Worm (Caenorhabditis elegans) whole organism, midembryonic: Measurements from ENCODE around the gene sqv-3.

Source experiments
- T22C8.4 ChIP-seq: fragments of 200-800 bp; sonication (Bioruptor generic); IDR thresholded peaks from 2 replicates; pipeline ENCODE4 v1.3.6; 2022; ENCODE audit warnings: missing genetic modification characterization, missing compliant biosample characterization
- cog-1 ChIP-seq: sonication (generic microtip); optimal IDR thresholded peaks from 2 replicates; lab custom pipeline; 2016; ENCODE audit warnings: missing genetic modification characterization, missing compliant biosample characterization
- flt-1 ChIP-seq: fragments of 200-800 bp; sonication (Bioruptor generic); IDR thresholded peaks from 2 replicates; pipeline ENCODE4 v1.3.6; 2022; ENCODE audit warnings: missing genetic modification characterization, missing compliant biosample characterization
- klf-2 ChIP-seq: fragments of 200-800 bp; sonication (Bioruptor generic); conservative IDR thresholded peaks from 2 replicates; pipeline ENCODE4 v1.3.6; 2022; ENCODE audit warnings: missing genetic modification reagents, missing genetic modification characterization, missing compliant biosample characterization
- med-1 ChIP-seq: sonication (generic microtip); optimal IDR thresholded peaks from 2 replicates; lab custom pipeline; 2017; ENCODE audit warnings: missing genetic modification characterization, mild to moderate bottlenecking, missing compliant biosample characterization, antibody characterized with exemption, missing genetic modification reagents; ENCODE audit not compliant: insufficient read depth
- ref-1 ChIP-seq: fragments of 200-800 bp; sonication (Bioruptor generic); conservative IDR thresholded peaks from 2 replicates; pipeline ENCODE4 v1.3.6; 2022; ENCODE audit warnings: missing genetic modification reagents, missing genetic modification characterization, missing compliant biosample characterization
- tab-1 ChIP-seq: fragments of 200-800 bp; sonication (Bioruptor generic); IDR thresholded peaks from 2 replicates; pipeline ENCODE4 v1.3.6; 2022; ENCODE audit warnings: missing genetic modification characterization, missing compliant biosample characterization
- ztf-23 ChIP-seq: fragments of 200-800 bp; sonication (Bioruptor generic); IDR thresholded peaks from 2 replicates; pipeline ENCODE4 v1.3.6; 2022; ENCODE audit warnings: missing genetic modification reagents, missing genetic modification characterization, missing compliant biosample characterization
- ztf-29 ChIP-seq: fragments of 200-800 bp; sonication (Bioruptor generic); IDR thresholded peaks from 2 replicates; pipeline ENCODE4 v1.3.6; 2022; ENCODE audit warnings: missing genetic modification reagents, missing genetic modification characterization, missing compliant biosample characterization

The sqv-3 gene

ce11 chrIII:9796448-9796847, 16.3 kb upstream of the sqv-3 start, which contains the start of gene srxa-10:
Gene srxa-10 (minus strand): TSS chrIII:9796548.
- TF ChIP-seq cog-1 (tag; lab: Kevin White, UChicago), result no peak
- TF ChIP-seq ztf-29, result no peak
- TF ChIP-seq klf-2 (GFP tag; lab: Robert Waterston, UW), result no peak
- no peak for TF ChIP-seq tab-1 (GFP tag; lab: Robert Waterston, UW)
- TF ChIP-seq T22C8.4, result no peak
- no peak for TF ChIP-seq ztf-23 (GFP tag; lab: Robert Waterston, UW)

- TF ChIP-seq ztf-23 (GFP tag; lab: Robert Waterston, UW), result no peak
- no peak for TF ChIP-seq ref-1
- no peak for TF ChIP-seq med-1 (GFP tag; lab: Kevin White, UChicago)
- TF ChIP-seq klf-2 (GFP tag; lab: Robert Waterston, UW), result no peak
- no peak for TF ChIP-seq ztf-29
- TF ChIP-seq flt-1, result no peak
- TF ChIP-seq cog-1 (tag; lab: Kevin White, UChicago), result no peak
- TF ChIP-seq T22C8.4, result no peak
- TF ChIP-seq tab-1 (GFP tag; lab: Robert Waterston, UW), result no peak
Measured at ce11 chrIII:9793592-9794417, 13.7 kb upstream of the sqv-3 start, which contains the start of the genes R10E11.9 and mcm-6. Gene R10E11.9 (minus strand): TSS chrIII:9793642. Gene mcm-6 (plus strand): TSS chrIII:9794367.

ce11 chrIII:9789607-9790073, 9.5 kb upstream of the sqv-3 start, which contains the start of gene R10E11.5:
Gene R10E11.5 (minus strand): TSS chrIII:9789657.
- TF ChIP-seq ref-1, result no peak
- TF ChIP-seq flt-1, result no peak

- no peak for TF ChIP-seq klf-2 (GFP tag; lab: Robert Waterston, UW)
Measured at ce11 chrIII:9789083-9789482, 8.9 kb upstream of the sqv-3 start.

ce11 chrIII:9786776-9787175, 6.6 kb upstream of the sqv-3 start:
- TF ChIP-seq T22C8.4 (no peak), klf-2 (GFP tag; lab: Robert Waterston, UW) (no peak), flt-1 (no peak), cog-1 (tag; lab: Kevin White, UChicago) (no peak), ref-1 (no peak), ztf-23 (GFP tag; lab: Robert Waterston, UW) (no peak), med-1 (GFP tag; lab: Kevin White, UChicago) (no peak), tab-1 (GFP tag; lab: Robert Waterston, UW) (no peak), ztf-29 (no peak)

- no peak for TF ChIP-seq T22C8.4
Measured at ce11 chrIII:9783133-9783590, 3.0 kb upstream of the sqv-3 start.

ce11 chrIII:9782483-9783081, 2.4 kb upstream of the sqv-3 start, which contains the start of gene R10E11.6:
Gene R10E11.6 (plus strand): TSS chrIII:9783006.
- TF ChIP-seq klf-2 (GFP tag; lab: Robert Waterston, UW), result no peak
- TF ChIP-seq T22C8.4, result no peak
- no peak for TF ChIP-seq ztf-29
- TF ChIP-seq med-1 (GFP tag; lab: Kevin White, UChicago), result no peak
- TF ChIP-seq cog-1 (tag; lab: Kevin White, UChicago), result no peak
- no peak for TF ChIP-seq tab-1 (GFP tag; lab: Robert Waterston, UW)

- TF ChIP-seq T22C8.4 (no peak), cog-1 (tag; lab: Kevin White, UChicago) (no peak), ztf-29 (no peak), med-1 (GFP tag; lab: Kevin White, UChicago) (no peak), ztf-23 (GFP tag; lab: Robert Waterston, UW) (no peak), tab-1 (GFP tag; lab: Robert Waterston, UW) (no peak), flt-1 (no peak), ref-1 (no peak), klf-2 (GFP tag; lab: Robert Waterston, UW) (no peak)
Measured at ce11 chrIII:9782011-9782436, 1.9 kb upstream of the sqv-3 start, which contains the start of gene vha-2. Gene vha-2 (plus strand): TSS chrIII:9782164.

- no peak for TF ChIP-seq ref-1
- no peak for TF ChIP-seq T22C8.4
- TF ChIP-seq ztf-23 (GFP tag; lab: Robert Waterston, UW), result 0 out of 2 replicates have a peak, but pooled peaks have one; percentile 53
- TF ChIP-seq med-1 (GFP tag; lab: Kevin White, UChicago), result no peak
- peak; percentile 53 for TF ChIP-seq cog-1 (tag; lab: Kevin White, UChicago)
- no peak for TF ChIP-seq klf-2 (GFP tag; lab: Robert Waterston, UW)
- TF ChIP-seq flt-1, result no peak; the same call in 1 of the 2 replicates
- TF ChIP-seq ztf-29, result no peak
- TF ChIP-seq tab-1 (GFP tag; lab: Robert Waterston, UW), result no peak
Measured at ce11 chrIII:9780665-9781304, 631 bp upstream of the sqv-3 start, which contains the start of gene vha-1. Gene vha-1 (plus strand): TSS chrIII:9781254.

ce11 chrIII:9779080-9779479, 1.1 kb downstream of the sqv-3 start:
- no peak for TF ChIP-seq cog-1 (tag; lab: Kevin White, UChicago)
- no peak for TF ChIP-seq klf-2 (GFP tag; lab: Robert Waterston, UW)
- no peak for TF ChIP-seq ref-1
- no peak for TF ChIP-seq med-1 (GFP tag; lab: Kevin White, UChicago)
- no peak for TF ChIP-seq ztf-23 (GFP tag; lab: Robert Waterston, UW)
- TF ChIP-seq ztf-29, result no peak
- TF ChIP-seq tab-1 (GFP tag; lab: Robert Waterston, UW), result no peak
